Worm (Caenorhabditis elegans) whole organism, L1 larva: ENCODE data around the gene deb-1.

ENCODE experiments used
- Y116A8C.19 ChIP-seq: sonication (generic microtip); optimal IDR thresholded peaks from 2 replicates; lab custom pipeline; 2016; ENCODE audit warnings: missing compliant biosample characterization, missing genetic modification characterization, borderline replicate concordance
- aha-1 ChIP-seq: fragments of 150-350 bp; optimal IDR thresholded peaks from 2 replicates; lab custom pipeline; 2014; ENCODE audit warnings: missing biosample characterization, missing genetic modification characterization
- alr-1 ChIP-seq: fragments of 200-800 bp; sonication (Bioruptor generic); optimal IDR thresholded peaks from 2 replicates; lab custom pipeline; 2018; ENCODE audit warnings: borderline replicate concordance, mild to moderate bottlenecking, missing genetic modification characterization, missing compliant biosample characterization
- blmp-1 ChIP-seq: fragments of 150-350 bp; optimal IDR thresholded peaks from 2 replicates; lab custom pipeline; 2014; ENCODE audit warnings: missing biosample characterization, missing genetic modification characterization
- ceh-63 ChIP-seq: fragments of 200-800 bp; sonication (Bioruptor generic); optimal IDR thresholded peaks from 2 replicates; lab custom pipeline; 2018; ENCODE audit warnings: mild to moderate bottlenecking, missing genetic modification characterization, missing compliant biosample characterization
- ceh-90 ChIP-seq: sonication (generic microtip); optimal IDR thresholded peaks from 2 replicates; lab custom pipeline; 2016; ENCODE audit warnings: missing genetic modification characterization, missing compliant biosample characterization
- dpl-1 ChIP-seq, 3 experiments: fragments of 150-350 bp in 2 of 3; sonication (generic microtip) in 1 of 3; optimal IDR thresholded peaks; 2 replicates each; lab custom pipeline; 2014 to 2017; ENCODE audit warnings: missing biosample characterization in 3 of 3, missing genetic modification characterization in 3 of 3, missing genetic modification reagents in 3 of 3
- elt-3 ChIP-seq, 6 experiments: fragments of 150-350 bp in 1 of 6; sonication (generic microtip); optimal IDR thresholded peaks; 2 replicates each; lab custom pipeline; 2017 to 2018; ENCODE audit warnings: missing biosample characterization in 6 of 6, missing genetic modification characterization in 6 of 6, inconsistent platforms in 1 of 6
- ets-5 ChIP-seq: fragments of 200-800 bp; sonication (Bioruptor generic); IDR thresholded peaks from 2 replicates; pipeline ENCODE4 v1.3.6; 2022; ENCODE audit warnings: missing genetic modification characterization, missing compliant biosample characterization
- fkh-8 ChIP-seq: sonication (generic microtip); optimal IDR thresholded peaks from 2 replicates; lab custom pipeline; 2016; ENCODE audit warnings: mild to moderate bottlenecking, missing genetic modification characterization, missing compliant biosample characterization
- fos-1 ChIP-seq: fragments of 150-350 bp; optimal IDR thresholded peaks from 2 replicates; lab custom pipeline; 2014; ENCODE audit warnings: missing biosample characterization, missing genetic modification characterization
- grh-1 ChIP-seq: fragments of 200-800 bp; sonication (Bioruptor generic); IDR thresholded peaks from 2 replicates; pipeline ENCODE4 v1.3.6; 2022; ENCODE audit warnings: missing genetic modification reagents, missing genetic modification characterization, missing compliant biosample characterization
- hlh-17 ChIP-seq: fragments of 200-800 bp; sonication (Bioruptor generic); optimal IDR thresholded peaks from 2 replicates; lab custom pipeline; 2018; ENCODE audit warnings: missing genetic modification characterization, mild to moderate bottlenecking, missing compliant biosample characterization, moderate library complexity, borderline replicate concordance
- lin-14 ChIP-seq: fragments of 200-800 bp; sonication (Bioruptor generic); optimal IDR thresholded peaks from 2 replicates; lab custom pipeline; 2018; ENCODE audit warnings: mild to moderate bottlenecking, missing genetic modification characterization, moderate library complexity, missing compliant biosample characterization
- lin-35 ChIP-seq, 2 experiments: fragments of 150-350 bp; optimal IDR thresholded peaks; 2 replicates each; lab custom pipeline; 2014; ENCODE audit warnings: missing biosample characterization in 2 of 2, missing genetic modification characterization in 2 of 2, missing genetic modification reagents in 2 of 2
- lir-3 ChIP-seq: sonication (generic microtip); optimal IDR thresholded peaks from 2 replicates; lab custom pipeline; 2016; ENCODE audit warnings: mild to moderate bottlenecking, missing genetic modification characterization, moderate library complexity, missing compliant biosample characterization; ENCODE audit not compliant: poor library complexity
- lsy-2 ChIP-seq, 2 experiments: fragments of 150-350 bp; optimal IDR thresholded peaks; 2 replicates each; lab custom pipeline; 2014; ENCODE audit warnings: missing biosample characterization in 2 of 2, missing genetic modification characterization in 2 of 2
- mdl-1 ChIP-seq, 2 experiments: fragments of 150-350 bp; optimal IDR thresholded peaks; 2 replicates each; lab custom pipeline; 2014 to 2017; ENCODE audit warnings: missing biosample characterization in 2 of 2, missing genetic modification characterization in 2 of 2, inconsistent platforms in 1 of 2
- mep-1 ChIP-seq: fragments of 150-350 bp; optimal IDR thresholded peaks from 2 replicates; lab custom pipeline; 2014; ENCODE audit warnings: missing biosample characterization, missing genetic modification characterization
- nhr-11 ChIP-seq: fragments of 150-350 bp; optimal IDR thresholded peaks from 2 replicates; lab custom pipeline; 2014; ENCODE audit warnings: missing biosample characterization, missing genetic modification characterization
- nhr-20 ChIP-seq: sonication (generic microtip); optimal IDR thresholded peaks from 2 replicates; lab custom pipeline; 2016; ENCODE audit warnings: mild to moderate bottlenecking, missing genetic modification characterization, missing compliant biosample characterization
- nhr-28 ChIP-seq: fragments of 150-350 bp; optimal IDR thresholded peaks from 2 replicates; lab custom pipeline; 2014; ENCODE audit warnings: missing biosample characterization, missing genetic modification characterization
- nhr-47 ChIP-seq: sonication (generic microtip); optimal IDR thresholded peaks from 2 replicates; lab custom pipeline; 2016; ENCODE audit warnings: mild to moderate bottlenecking, missing genetic modification characterization, moderate library complexity, missing compliant biosample characterization
- nhr-71 ChIP-seq: sonication (generic microtip); optimal IDR thresholded peaks from 2 replicates; lab custom pipeline; 2016; ENCODE audit warnings: mild to moderate bottlenecking, missing genetic modification characterization, moderate library complexity, missing compliant biosample characterization
- nhr-84 ChIP-seq: sonication (generic microtip); optimal IDR thresholded peaks from 2 replicates; lab custom pipeline; 2017; ENCODE audit warnings: missing biosample characterization, missing genetic modification characterization
- nhr-85 ChIP-seq: sonication (generic microtip); peaks from one replicate; lab custom pipeline; 2016; ENCODE audit warnings: missing genetic modification characterization, inconsistent platforms, missing compliant biosample characterization
- pag-3 ChIP-seq: sonication (generic microtip); optimal IDR thresholded peaks from 2 replicates; lab custom pipeline; 2017; ENCODE audit warnings: missing genetic modification characterization, mild to moderate bottlenecking, missing compliant biosample characterization, antibody characterized with exemption, borderline replicate concordance; ENCODE audit not compliant: insufficient read depth
- pax-3 ChIP-seq: fragments of 200-800 bp; sonication (Bioruptor generic); optimal IDR thresholded peaks from 2 replicates; lab custom pipeline; 2018; ENCODE audit warnings: mild to moderate bottlenecking, missing genetic modification characterization, moderate library complexity, missing compliant biosample characterization
- rnt-1 ChIP-seq: sonication (generic microtip); optimal IDR thresholded peaks from 2 replicates; lab custom pipeline; 2016; ENCODE audit warnings: mild to moderate bottlenecking, missing genetic modification characterization, moderate library complexity, missing compliant biosample characterization
- snu-23 ChIP-seq: sonication (generic microtip); optimal IDR thresholded peaks from 2 replicates; lab custom pipeline; 2016; ENCODE audit warnings: missing genetic modification characterization, missing compliant biosample characterization
- sox-4 ChIP-seq: sonication (generic microtip); optimal IDR thresholded peaks from 2 replicates; lab custom pipeline; 2016; ENCODE audit warnings: missing genetic modification characterization, missing compliant biosample characterization
- sup-37 ChIP-seq: fragments of 200-800 bp; sonication (Bioruptor generic); optimal IDR thresholded peaks from 2 replicates; lab custom pipeline; 2018; ENCODE audit warnings: mild to moderate bottlenecking, missing genetic modification characterization, missing compliant biosample characterization
- tbx-2 ChIP-seq: sonication (generic microtip); optimal IDR thresholded peaks from 2 replicates; lab custom pipeline; 2016; ENCODE audit warnings: missing genetic modification characterization, missing compliant biosample characterization
- unc-130 ChIP-seq: fragments of 150-350 bp; optimal IDR thresholded peaks from 2 replicates; lab custom pipeline; 2017; ENCODE audit warnings: missing biosample characterization, missing genetic modification characterization, inconsistent platforms
- unc-30 ChIP-seq: sonication (generic microtip); optimal IDR thresholded peaks from 2 replicates; lab custom pipeline; 2017; ENCODE audit warnings: missing biosample characterization, missing genetic modification characterization
- zip-4 ChIP-seq: fragments of 200-800 bp; sonication (Bioruptor generic); optimal IDR thresholded peaks from 2 replicates; lab custom pipeline; 2018; ENCODE audit warnings: mild to moderate bottlenecking, missing genetic modification characterization, moderate library complexity, missing compliant biosample characterization

Gene deb-1

ce11 chrIV:7131780-7132179 is 37.7 kb upstream of the deb-1 start, which contains the start of gene grsp-3:
Gene grsp-3, minus strand, starts transcription at chrIV:7131928.
- TF ChIP-seq snu-23 (GFP tag; lab: Kevin White, UChicago) (peak; percentile 57), unc-130 (tag; lab: Kevin White, UChicago) (peak; percentile 39), fkh-8 (tag; lab: Kevin White, UChicago) (no peak), tbx-2 (tag; lab: Kevin White, UChicago) (peak; percentile 18), Y116A8C.19 (no peak), dpl-1 (GFP tag; optimal IDR thresholded peaks at IDR 0.05; lab: Kevin White, UChicago) (peak in 1 of 3 experiments; percentile 26), mdl-1 (tag; optimal IDR thresholded peaks at IDR 0.05; lab: Kevin White, UChicago) (peak in 1 of 2 experiments; percentile 32), fos-1 (tag; lab: Kevin White, UChicago) (no peak), nhr-85 (tag; lab: Kevin White, UChicago) (peak; percentile 89), nhr-47 (no peak), lin-14 (GFP tag; lab: Kevin White, UChicago) (peak; percentile 60), lir-3 (tag; lab: Kevin White, UChicago) (no peak), mep-1 (tag; lab: Kevin White, UChicago) (peak; percentile 39), lsy-2 (tag; optimal IDR thresholded peaks at IDR 0.05; lab: Kevin White, UChicago) (peak; percentile 1 to 33), blmp-1 (tag; lab: Kevin White, UChicago) (peak; percentile 80), rnt-1 (peak; percentile 7), ceh-90 (no peak), lin-35 (GFP tag; optimal IDR thresholded peaks at IDR 0.05; lab: Kevin White, UChicago) (peak in 1 of 2 experiments; percentile 43), nhr-28 (tag; lab: Kevin White, UChicago) (no peak), nhr-20 (peak; percentile 60), sox-4 (tag; lab: Kevin White, UChicago) (no peak), elt-3 (tag; optimal IDR thresholded peaks at IDR 0.05; lab: Kevin White, UChicago) (peak in 2 of 6 experiments; percentile 59 to 95), nhr-71 (tag; lab: Kevin White, UChicago) (peak; percentile 59)

- TF ChIP-seq sup-37 (GFP tag; lab: Kevin White, UChicago), result no peak
- TF ChIP-seq ceh-63 (GFP tag; lab: Kevin White, UChicago), result no peak
- no peak for TF ChIP-seq blmp-1 (tag; lab: Kevin White, UChicago)
- no peak for TF ChIP-seq nhr-11
- TF ChIP-seq aha-1 (tag; lab: Kevin White, UChicago), result no peak
- TF ChIP-seq nhr-85 (tag; lab: Kevin White, UChicago), result no peak
- no peak for TF ChIP-seq snu-23 (GFP tag; lab: Kevin White, UChicago)
- no peak for TF ChIP-seq grh-1 (GFP tag; lab: Robert Waterston, UW)
Observed at ce11 chrIV:7121313-7122055, 27.4 kb upstream of the deb-1 start, which contains the start of the genes C34D4.10 and str-48. Gene C34D4.10, minus strand, starts transcription at chrIV:7121413. Gene str-48, plus strand, starts transcription at chrIV:7122005.

- TF ChIP-seq alr-1, result no peak
- TF ChIP-seq snu-23 (GFP tag; lab: Kevin White, UChicago), result peak; percentile 11
- TF ChIP-seq pax-3, result no peak
- TF ChIP-seq, all 84 proteins: peak for 1
Observed at ce11 chrIV:7114599-7114998, 20.5 kb upstream of the deb-1 start, which contains the start of gene nas-8. Gene nas-8, plus strand, starts transcription at chrIV:7114899.

ce11 chrIV:7111354-7111753 is 17.3 kb upstream of the deb-1 start, which contains the start of the genes ZC477.7 and ssq-3:
Gene ZC477.7, minus strand, starts transcription at chrIV:7111454.
Gene ssq-3, plus strand, starts transcription at chrIV:7111604.
- no peak for TF ChIP-seq pag-3 (tag; lab: Kevin White, UChicago)
- no peak for TF ChIP-seq snu-23 (GFP tag; lab: Kevin White, UChicago)
- TF ChIP-seq sox-4 (tag; lab: Kevin White, UChicago), result no peak
- TF ChIP-seq ets-5, result no peak
- TF ChIP-seq zip-4, result no peak
- TF ChIP-seq unc-30 (tag; lab: Kevin White, UChicago), result no peak
- no peak for TF ChIP-seq hlh-17 (GFP tag; lab: Kevin White, UChicago)
- TF ChIP-seq nhr-84 (tag; lab: Kevin White, UChicago), result no peak
- TF ChIP-seq blmp-1 (tag; lab: Kevin White, UChicago), result no peak
